Worm (Caenorhabditis elegans) whole organism, late embryonic: Measurements from ENCODE around the gene pat-2.

Source experiments
- C08G9.2 ChIP-seq: sonication (generic microtip); optimal IDR thresholded peaks from 2 replicates; lab custom pipeline; 2016; ENCODE audit warnings: mild to moderate bottlenecking, missing genetic modification characterization, moderate library complexity, missing compliant biosample characterization
- C38D4.7 ChIP-seq: fragments of 200-800 bp; sonication (Bioruptor generic); optimal IDR thresholded peaks from 2 replicates; lab custom pipeline; 2018; ENCODE audit warnings: mild to moderate bottlenecking, missing genetic modification characterization, moderate library complexity, missing compliant biosample characterization
- F13H6.1 ChIP-seq: sonication (generic microtip); optimal IDR thresholded peaks from 2 replicates; lab custom pipeline; 2016; ENCODE audit warnings: missing genetic modification characterization, missing compliant biosample characterization
- K09A11.1 ChIP-seq: sonication (generic microtip); optimal IDR thresholded peaks from 2 replicates; lab custom pipeline; 2017; ENCODE audit warnings: antibody characterized with exemption, mild to moderate bottlenecking, missing genetic modification characterization, missing compliant biosample characterization; ENCODE audit not compliant: insufficient read depth
- T23F11.4 ChIP-seq: fragments of 200-800 bp; sonication (Bioruptor generic); optimal IDR thresholded peaks from 2 replicates; lab custom pipeline; 2018; ENCODE audit warnings: mild to moderate bottlenecking, missing genetic modification characterization, missing compliant biosample characterization
- Y22D7AL.16 ChIP-seq: sonication (generic microtip); optimal IDR thresholded peaks from 2 replicates; lab custom pipeline; 2016; ENCODE audit warnings: missing genetic modification characterization, missing compliant biosample characterization
- ceh-14 ChIP-seq: sonication (generic microtip); optimal IDR thresholded peaks from 2 replicates; lab custom pipeline; 2016; ENCODE audit warnings: missing genotype, missing genetic modification characterization, missing compliant biosample characterization
- ceh-19 ChIP-seq: fragments of 200-800 bp; sonication (Bioruptor generic); optimal IDR thresholded peaks from 2 replicates; lab custom pipeline; 2018; ENCODE audit warnings: mild to moderate bottlenecking, missing genetic modification characterization, missing compliant biosample characterization
- ceh-22 ChIP-seq: sonication (generic microtip); optimal IDR thresholded peaks from 2 replicates; lab custom pipeline; 2017; ENCODE audit warnings: missing biosample characterization, missing genetic modification characterization
- ceh-24 ChIP-seq: sonication (generic microtip); optimal IDR thresholded peaks from 2 replicates; lab custom pipeline; 2016; ENCODE audit warnings: mild to moderate bottlenecking, missing genetic modification characterization, missing compliant biosample characterization
- ceh-30 ChIP-seq: fragments of 150-350 bp; optimal IDR thresholded peaks from 2 replicates; lab custom pipeline; 2014; ENCODE audit warnings: missing biosample characterization, missing genetic modification characterization
- ceh-31 ChIP-seq: sonication (generic microtip); optimal IDR thresholded peaks from 2 replicates; lab custom pipeline; 2016; ENCODE audit warnings: missing genetic modification characterization, missing compliant biosample characterization
- ceh-34 ChIP-seq: sonication (generic microtip); optimal IDR thresholded peaks from 2 replicates; lab custom pipeline; 2016; ENCODE audit warnings: mild to moderate bottlenecking, missing genetic modification characterization, missing compliant biosample characterization
- ceh-45 ChIP-seq: fragments of 200-800 bp; sonication (Bioruptor generic); IDR thresholded peaks from 2 replicates; pipeline ENCODE4 v1.3.6; 2022; ENCODE audit warnings: missing genetic modification reagents, missing genetic modification characterization, missing compliant biosample characterization
- ceh-6 ChIP-seq: fragments of 200-800 bp; sonication (Bioruptor generic); optimal IDR thresholded peaks from 2 replicates; lab custom pipeline; 2018; ENCODE audit warnings: mild to moderate bottlenecking, missing genetic modification characterization, missing compliant biosample characterization
- ceh-9 ChIP-seq: sonication (generic microtip); optimal IDR thresholded peaks from 2 replicates; lab custom pipeline; 2016; ENCODE audit warnings: mild to moderate bottlenecking, missing genetic modification characterization, inconsistent platforms, missing compliant biosample characterization
- dmd-4 ChIP-seq: sonication (generic microtip); optimal IDR thresholded peaks from 2 replicates; lab custom pipeline; 2016; ENCODE audit warnings: borderline replicate concordance, missing genetic modification characterization, missing compliant biosample characterization
- dve-1 ChIP-seq: sonication (generic microtip); optimal IDR thresholded peaks from 2 replicates; lab custom pipeline; 2017; ENCODE audit warnings: antibody characterized with exemption, mild to moderate bottlenecking, missing genetic modification characterization, missing compliant biosample characterization
- elt-2 ChIP-seq: sonication (generic microtip); optimal IDR thresholded peaks from 2 replicates; lab custom pipeline; 2016; ENCODE audit warnings: missing genetic modification reagents, missing genetic modification characterization, missing compliant biosample characterization
- ets-4 ChIP-seq: sonication (generic microtip); optimal IDR thresholded peaks from 2 replicates; lab custom pipeline; 2016; ENCODE audit warnings: missing genetic modification characterization, missing compliant biosample characterization
- eyg-1 ChIP-seq: sonication (generic microtip); optimal IDR thresholded peaks from 2 replicates; lab custom pipeline; 2016; ENCODE audit warnings: missing genotype, missing genetic modification characterization, missing compliant biosample characterization
- fax-1 ChIP-seq: sonication (generic microtip); optimal IDR thresholded peaks from 2 replicates; lab custom pipeline; 2016; ENCODE audit warnings: missing genotype, missing genetic modification characterization, missing compliant biosample characterization
- fkh-10 ChIP-seq: fragments of 150-350 bp; optimal IDR thresholded peaks from 2 replicates; lab custom pipeline; 2014; ENCODE audit warnings: missing biosample characterization, missing genetic modification reagents, missing genetic modification characterization
- gmeb-2 ChIP-seq: sonication (generic microtip); optimal IDR thresholded peaks from 2 replicates; lab custom pipeline; 2016; ENCODE audit warnings: missing genetic modification characterization, inconsistent platforms, missing compliant biosample characterization
- hlh-30 ChIP-seq: sonication (generic microtip); optimal IDR thresholded peaks from 2 replicates; lab custom pipeline; 2017; ENCODE audit warnings: antibody characterized with exemption, missing genetic modification characterization, missing compliant biosample characterization; ENCODE audit not compliant: insufficient read depth
- hlh-8 ChIP-seq: sonication (generic microtip); optimal IDR thresholded peaks from 2 replicates; lab custom pipeline; 2016; ENCODE audit warnings: missing genotype, missing genetic modification characterization, missing compliant biosample characterization
- lim-6 ChIP-seq: sonication (generic microtip); optimal IDR thresholded peaks from 2 replicates; lab custom pipeline; 2016; ENCODE audit warnings: missing genetic modification characterization, missing compliant biosample characterization
- lin-11 ChIP-seq: fragments of 200-800 bp; sonication (Bioruptor generic); optimal IDR thresholded peaks from 2 replicates; lab custom pipeline; 2018; ENCODE audit warnings: mild to moderate bottlenecking, missing genetic modification characterization, missing compliant biosample characterization
- madf-2 ChIP-seq: sonication (generic microtip); optimal IDR thresholded peaks from 2 replicates; lab custom pipeline; 2017; ENCODE audit warnings: missing genetic modification characterization, missing compliant biosample characterization
- mec-3 ChIP-seq: sonication (generic microtip); optimal IDR thresholded peaks from 2 replicates; lab custom pipeline; 2016; ENCODE audit warnings: borderline replicate concordance, missing genetic modification characterization, missing compliant biosample characterization
- nhr-11 ChIP-seq: fragments of 150-350 bp; optimal IDR thresholded peaks from 2 replicates; lab custom pipeline; 2014; ENCODE audit warnings: missing biosample characterization, missing genetic modification characterization
- nhr-232 ChIP-seq: sonication (generic microtip); optimal IDR thresholded peaks from 2 replicates; lab custom pipeline; 2016; ENCODE audit warnings: missing genetic modification characterization, missing compliant biosample characterization
- odd-2 ChIP-seq: sonication (generic microtip); optimal IDR thresholded peaks from 2 replicates; lab custom pipeline; 2017; ENCODE audit warnings: antibody characterized with exemption, mild to moderate bottlenecking, missing genetic modification characterization, missing compliant biosample characterization
- pat-9 ChIP-seq: fragments of 200-800 bp; sonication (Bioruptor generic); optimal IDR thresholded peaks from 2 replicates; lab custom pipeline; 2018; ENCODE audit warnings: mild to moderate bottlenecking, missing genetic modification characterization, moderate library complexity, missing compliant biosample characterization
- pax-1 ChIP-seq: fragments of 150-350 bp; optimal IDR thresholded peaks from 2 replicates; lab custom pipeline; 2014; ENCODE audit warnings: missing biosample characterization, missing genetic modification characterization
- pha-4 ChIP-seq: fragments of 150-350 bp; optimal IDR thresholded peaks from 2 replicates; lab custom pipeline; 2018; ENCODE audit warnings: missing biosample characterization, missing genetic modification reagents, missing genetic modification characterization
- pros-1 ChIP-seq: fragments of 150-350 bp; optimal IDR thresholded peaks from 2 replicates; lab custom pipeline; 2014; ENCODE audit warnings: missing biosample characterization, missing genetic modification reagents, missing genetic modification characterization
- ref-2 ChIP-seq: sonication (generic microtip); optimal IDR thresholded peaks from 2 replicates; lab custom pipeline; 2016; ENCODE audit warnings: missing genetic modification characterization, missing compliant biosample characterization
- rnt-1 ChIP-seq: sonication (generic microtip); optimal IDR thresholded peaks from 2 replicates; lab custom pipeline; 2016; ENCODE audit warnings: missing genetic modification characterization, missing compliant biosample characterization
- sdc-2 ChIP-seq: sonication (generic microtip); optimal IDR thresholded peaks from 2 replicates; lab custom pipeline; 2016; ENCODE audit warnings: missing genotype, missing genetic modification characterization, missing compliant biosample characterization
- sox-2 ChIP-seq: fragments of 200-800 bp; sonication (Bioruptor generic); IDR thresholded peaks from 2 replicates; pipeline ENCODE4 v1.3.6; 2022; ENCODE audit warnings: missing genetic modification reagents, missing genetic modification characterization, missing compliant biosample characterization
- syd-9 ChIP-seq: sonication (generic microtip); optimal IDR thresholded peaks from 2 replicates; lab custom pipeline; 2016; ENCODE audit warnings: mild to moderate bottlenecking, missing genetic modification characterization, moderate library complexity, missing compliant biosample characterization
- tbx-2 ChIP-seq: sonication (generic microtip); optimal IDR thresholded peaks from 2 replicates; lab custom pipeline; 2016; ENCODE audit warnings: missing genetic modification characterization, missing compliant biosample characterization
- tbx-7 ChIP-seq: sonication (generic microtip); optimal IDR thresholded peaks from 2 replicates; lab custom pipeline; 2016; ENCODE audit warnings: missing genotype, missing genetic modification characterization, missing compliant biosample characterization
- unc-3 ChIP-seq, 2 experiments: fragments of 200-800 bp in 1 of 2; sonication (Bioruptor generic) in 1 of 2; sonication (generic microtip) in 1 of 2; conservative IDR thresholded peaks in 1 of 2; optimal IDR thresholded peaks in 1 of 2; 2 replicates each; pipeline versions ENCODE4 v1.3.6 to Lab custom; 2016 to 2022; ENCODE audit warnings: missing compliant biosample characterization in 2 of 2, missing genetic modification characterization in 2 of 2, missing genetic modification reagents in 1 of 2
- unc-42 ChIP-seq: sonication (generic microtip); optimal IDR thresholded peaks from 2 replicates; lab custom pipeline; 2016; ENCODE audit warnings: missing genotype, missing genetic modification characterization, missing compliant biosample characterization
- unc-55 ChIP-seq: sonication (generic microtip); optimal IDR thresholded peaks from 2 replicates; lab custom pipeline; 2017; ENCODE audit warnings: missing biosample characterization, missing genetic modification reagents, missing genetic modification characterization
- ztf-16 ChIP-seq: sonication (generic microtip); optimal IDR thresholded peaks from 2 replicates; lab custom pipeline; 2017; ENCODE audit warnings: missing genetic modification characterization, missing compliant biosample characterization

pat-2 gene

ce11 chrIII:8795595-8796141, 23.0 kb upstream of the pat-2 start (continued):
- TF ChIP-seq rnt-1 (tag; lab: Kevin White, UChicago): peak; percentile 89
- no peak for TF ChIP-seq nhr-11 (tag; lab: Kevin White, UChicago)
- TF ChIP-seq unc-42 (tag; lab: Kevin White, UChicago): peak; percentile 69
- TF ChIP-seq ceh-19 (GFP tag; lab: Kevin White, UChicago): no peak
- peak; percentile 60 for TF ChIP-seq ceh-30
- TF ChIP-seq lim-6 (tag; lab: Kevin White, UChicago): peak; percentile 3
- no peak for TF ChIP-seq gmeb-2 (tag; lab: Kevin White, UChicago)
- TF ChIP-seq nhr-232 (tag; lab: Kevin White, UChicago): no peak
- no peak for TF ChIP-seq pax-1 (tag; lab: Kevin White, UChicago)
- TF ChIP-seq syd-9 (tag; lab: Kevin White, UChicago): peak; percentile 73
- TF ChIP-seq dmd-4 (tag; lab: Kevin White, UChicago): peak; percentile 6
- peak; percentile 33 for TF ChIP-seq K09A11.1 (tag; lab: Kevin White, UChicago)
- TF ChIP-seq ztf-16: no peak
- TF ChIP-seq sox-2: peak; percentile 75
- TF ChIP-seq tbx-2: peak; percentile 95
- no peak for TF ChIP-seq odd-2 (tag; lab: Kevin White, UChicago)
- TF ChIP-seq elt-2 (tag; lab: Kevin White, UChicago): peak; percentile 17
- TF ChIP-seq sdc-2: peak; percentile 10
- no peak for TF ChIP-seq ceh-6
- TF ChIP-seq ceh-22 (tag; lab: Kevin White, UChicago): no peak
- TF ChIP-seq eyg-1: no peak
- TF ChIP-seq hlh-8: peak; percentile 55
- TF ChIP-seq C08G9.2: peak; percentile 60
- peak; percentile 93 for TF ChIP-seq pros-1 (tag; lab: Kevin White, UChicago)
- TF ChIP-seq mec-3 (tag; lab: Kevin White, UChicago): no peak
- peak; percentile 87 for TF ChIP-seq ref-2 (tag; lab: Kevin White, UChicago)
- no peak for TF ChIP-seq unc-3 (GFP tag; conservative IDR thresholded peaks at IDR 0.05; lab: Robert Waterston, UW)
- TF ChIP-seq unc-3 (tag; optimal IDR thresholded peaks at IDR 0.05; lab: Kevin White, UChicago): peak; percentile 17
- peak; percentile 92 for TF ChIP-seq ceh-31 (tag; lab: Kevin White, UChicago)
- no peak for TF ChIP-seq pat-9 (tag; lab: Kevin White, UChicago)

ce11 chrIII:8797211-8797733, 21.4 kb upstream of the pat-2 start:
- TF ChIP-seq hlh-8: no peak
- no peak for TF ChIP-seq eyg-1
- no peak for TF ChIP-seq pax-1 (tag; lab: Kevin White, UChicago)
- TF ChIP-seq madf-2: no peak
- no peak for TF ChIP-seq T23F11.4 (GFP tag; lab: Kevin White, UChicago)
- no peak for TF ChIP-seq ceh-9 (tag; lab: Kevin White, UChicago)
- no peak for TF ChIP-seq dve-1 (tag; lab: Kevin White, UChicago)
- no peak for TF ChIP-seq F13H6.1 (tag; lab: Kevin White, UChicago)
- TF ChIP-seq ceh-31 (tag; lab: Kevin White, UChicago): peak; percentile 50
- TF ChIP-seq unc-55 (GFP tag; lab: Kevin White, UChicago): peak; percentile 60
- no peak for TF ChIP-seq rnt-1 (tag; lab: Kevin White, UChicago)
- no peak for TF ChIP-seq fkh-10 (GFP tag; lab: Kevin White, UChicago)
- no peak for TF ChIP-seq ceh-34
- TF ChIP-seq Y22D7AL.16: no peak
- TF ChIP-seq mec-3 (tag; lab: Kevin White, UChicago): no peak
- no peak for TF ChIP-seq ceh-22 (tag; lab: Kevin White, UChicago)
- no peak for TF ChIP-seq pat-9 (tag; lab: Kevin White, UChicago)
- no peak for TF ChIP-seq C08G9.2
- TF ChIP-seq nhr-232 (tag; lab: Kevin White, UChicago): no peak
- TF ChIP-seq ceh-14 (tag; lab: Kevin White, UChicago): no peak
- no peak for TF ChIP-seq ceh-45
- peak; percentile 20 for TF ChIP-seq unc-42 (tag; lab: Kevin White, UChicago)
- no peak for TF ChIP-seq ceh-24
- no peak for TF ChIP-seq tbx-7
- peak; percentile 65 for TF ChIP-seq elt-2 (tag; lab: Kevin White, UChicago)
- TF ChIP-seq C38D4.7: no peak
- no peak for TF ChIP-seq pha-4 (tag; lab: Kevin White, UChicago)
- TF ChIP-seq hlh-30: peak; percentile 19
- TF ChIP-seq ets-4 (tag; lab: Kevin White, UChicago): no peak
- no peak for TF ChIP-seq nhr-11 (tag; lab: Kevin White, UChicago)
- no peak for TF ChIP-seq fax-1 (tag; lab: Kevin White, UChicago)
- no peak for TF ChIP-seq lin-11 (tag; lab: Kevin White, UChicago)
